Fruit fly (Drosophila melanogaster) whole organism, embryonic: Measurements from ENCODE around the gene ND-SGDH.

Experiments used
- CG1024 ChIP-seq: fragments of 200-800 bp; sonication (Bioruptor generic); IDR thresholded peaks from 2 replicates; pipeline ENCODE4 v1.3.6; 2022; ENCODE audit warnings: missing biosample characterization, missing genetic modification characterization
- CG10274 ChIP-seq: fragments of 200-800 bp; sonication (Bioruptor generic); optimal IDR thresholded peaks from 3 replicates; lab custom pipeline; 2017; ENCODE audit warnings: missing biosample characterization, mild to moderate bottlenecking, missing genetic modification characterization
- CG11247 ChIP-seq: fragments of 200-800 bp; sonication (Bioruptor generic); IDR thresholded peaks from 2 replicates; pipeline ENCODE4 v1.3.6; 2022; ENCODE audit warnings: missing biosample characterization, missing genetic modification characterization
- CG11456 ChIP-seq: fragments of 200-800 bp; sonication (Bioruptor generic); IDR thresholded peaks from 3 replicates; pipeline ENCODE4 v1.3.6; 2022; ENCODE audit warnings: missing biosample characterization, missing genetic modification characterization
- CG11504 ChIP-seq: fragments of 200-800 bp; sonication (Bioruptor generic); optimal IDR thresholded peaks from 3 replicates; lab custom pipeline; 2019; ENCODE audit warnings: missing biosample characterization, mild to moderate bottlenecking, missing genetic modification characterization, moderate library complexity
- CG12391 ChIP-seq: fragments of 200-800 bp; sonication (Bioruptor generic); optimal IDR thresholded peaks from 3 replicates; lab custom pipeline; 2018; ENCODE audit warnings: missing biosample characterization, mild to moderate bottlenecking, missing genetic modification characterization, moderate library complexity
- CG15696 ChIP-seq: fragments of 200-800 bp; sonication (Bioruptor generic); optimal IDR thresholded peaks from 2 replicates; lab custom pipeline; 2019; ENCODE audit warnings: missing biosample characterization, mild to moderate bottlenecking, missing genetic modification characterization, moderate library complexity
- CG17912 ChIP-seq: fragments of 200-800 bp; sonication (Bioruptor generic); optimal IDR thresholded peaks from 2 replicates; lab custom pipeline; 2018; ENCODE audit warnings: missing biosample characterization, mild to moderate bottlenecking, missing genetic modification characterization
- CG30020 ChIP-seq: fragments of 200-800 bp; optimal IDR thresholded peaks from 2 replicates; lab custom pipeline; 2019; ENCODE audit warnings: missing biosample characterization, mild to moderate bottlenecking, missing genetic modification characterization, moderate library complexity
- CG3281 ChIP-seq: fragments of 200-800 bp; sonication (Bioruptor generic); optimal IDR thresholded peaks from 3 replicates; lab custom pipeline; 2017; ENCODE audit warnings: missing biosample characterization, mild to moderate bottlenecking, missing genetic modification characterization
- CG33557 ChIP-seq: fragments of 200-800 bp; sonication (Bioruptor generic); optimal IDR thresholded peaks from 2 replicates; lab custom pipeline; 2019; ENCODE audit warnings: missing biosample characterization, mild to moderate bottlenecking, missing genetic modification characterization, moderate library complexity
- CG43689 ChIP-seq: fragments of 200-800 bp; sonication (Bioruptor generic); IDR thresholded peaks from 2 replicates; pipeline ENCODE4 v1.3.6; 2022; ENCODE audit warnings: missing biosample characterization, missing genetic modification characterization
- CG9609 ChIP-seq: fragments of 200-800 bp; sonication (Bioruptor generic); optimal IDR thresholded peaks from 3 replicates; lab custom pipeline; 2016; ENCODE audit warnings: missing biosample characterization, missing genetic modification characterization
- CG9876 ChIP-seq: fragments of 200-800 bp; sonication (Bioruptor generic); optimal IDR thresholded peaks from 2 replicates; lab custom pipeline; 2016; ENCODE audit warnings: missing biosample characterization, missing genetic modification characterization
- Camta ChIP-seq: fragments of 200-800 bp; sonication (Bioruptor generic); optimal IDR thresholded peaks from 2 replicates; lab custom pipeline; 2016; ENCODE audit warnings: missing biosample characterization, missing genetic modification characterization
- Doc2 ChIP-seq: fragments of 200-800 bp; sonication (Bioruptor generic); IDR thresholded peaks from 2 replicates; pipeline ENCODE4 v1.3.6; 2022; ENCODE audit warnings: missing biosample characterization, missing genetic modification characterization
- Doc3 ChIP-seq: fragments of 200-800 bp; sonication (Bioruptor generic); IDR thresholded peaks from 3 replicates; pipeline ENCODE4 v1.3.6; 2022; ENCODE audit warnings: missing biosample characterization, missing genetic modification characterization; ENCODE audit not compliant: partially characterized antibody
- Dp ChIP-seq: fragments of 200-800 bp; sonication (Bioruptor generic); optimal IDR thresholded peaks from 2 replicates; lab custom pipeline; 2018; ENCODE audit warnings: missing biosample characterization, mild to moderate bottlenecking, missing genetic modification characterization, moderate library complexity
- Drgx ChIP-seq: fragments of 200-800 bp; sonication (Bioruptor generic); IDR thresholded peaks from 2 replicates; pipeline ENCODE4 v1.3.6; 2022; ENCODE audit warnings: missing biosample characterization, missing genetic modification characterization
- Ets97D ChIP-seq: fragments of 200-800 bp; sonication (Bioruptor generic); optimal IDR thresholded peaks from 3 replicates; lab custom pipeline; 2016; ENCODE audit warnings: missing biosample characterization, missing genetic modification characterization
- Fer3 ChIP-seq: fragments of 200-800 bp; sonication (Bioruptor generic); optimal IDR thresholded peaks from 2 replicates; lab custom pipeline; 2018; ENCODE audit warnings: missing biosample characterization, mild to moderate bottlenecking, missing genetic modification characterization, moderate library complexity
- Hr51 ChIP-seq, 2 experiments: fragments of 200-800 bp; sonication (Bioruptor generic); optimal IDR thresholded peaks; 2 replicates in 1 of 2; 3 replicates in 1 of 2; lab custom pipeline; 2016 to 2018; ENCODE audit warnings: missing biosample characterization in 2 of 2, missing genetic modification characterization in 2 of 2, mild to moderate bottlenecking in 1 of 2, moderate library complexity in 1 of 2
- MESR4 ChIP-seq: fragments of 200-800 bp; sonication (Bioruptor generic); optimal IDR thresholded peaks from 2 replicates; lab custom pipeline; 2018; ENCODE audit warnings: missing biosample characterization, mild to moderate bottlenecking, missing genetic modification characterization, moderate library complexity
- Max ChIP-seq: fragments of 200-800 bp; sonication (Bioruptor generic); optimal IDR thresholded peaks from 2 replicates; lab custom pipeline; 2016; ENCODE audit warnings: missing biosample characterization, mild to moderate bottlenecking, missing genetic modification characterization
- Nf-YC ChIP-seq: fragments of 200-800 bp; optimal IDR thresholded peaks from 3 replicates; lab custom pipeline; 2019; ENCODE audit warnings: missing biosample characterization, mild to moderate bottlenecking, missing genetic modification characterization, moderate library complexity
- Six4 ChIP-seq: fragments of 200-800 bp; sonication (Bioruptor generic); optimal IDR thresholded peaks from 2 replicates; lab custom pipeline; 2016; ENCODE audit warnings: missing biosample characterization, missing genetic modification characterization
- Spps ChIP-seq: fragments of 200-800 bp; sonication (Bioruptor generic); optimal IDR thresholded peaks from 2 replicates; lab custom pipeline; 2018; ENCODE audit warnings: missing biosample characterization, mild to moderate bottlenecking, missing genetic modification characterization
- Stat92E ChIP-seq, 3 experiments: fragments of >200 bp in 2 of 3; fragments of 200-800 bp in 1 of 3; sonication (Bioruptor generic) in 1 of 3; optimal IDR thresholded peaks; 2 replicates each; lab custom pipeline; 2017 to 2019; ENCODE audit warnings: missing biosample characterization in 3 of 3, missing genetic modification characterization in 3 of 3, mild to moderate bottlenecking in 1 of 3, moderate library complexity in 1 of 3
- Xbp1 ChIP-seq: fragments of 200-800 bp; sonication (Bioruptor generic); optimal IDR thresholded peaks from 3 replicates; lab custom pipeline; 2016; ENCODE audit warnings: missing biosample characterization, mild to moderate bottlenecking, missing genetic modification characterization
- ato ChIP-seq: fragments of 200-800 bp; sonication (Bioruptor generic); IDR thresholded peaks from 2 replicates; pipeline ENCODE4 v1.3.6; 2022; ENCODE audit warnings: missing biosample characterization, missing genetic modification characterization; ENCODE audit not compliant: partially characterized antibody
- btn ChIP-seq: fragments of 200-800 bp; sonication (Bioruptor generic); optimal IDR thresholded peaks from 2 replicates; lab custom pipeline; 2016; ENCODE audit warnings: missing biosample characterization, missing genetic modification characterization
- cg ChIP-seq: fragments of 200-800 bp; sonication (Bioruptor generic); optimal IDR thresholded peaks from 3 replicates; lab custom pipeline; 2019; ENCODE audit warnings: missing biosample characterization, mild to moderate bottlenecking, missing genetic modification characterization, moderate library complexity
- chinmo ChIP-seq: fragments of 200-800 bp; sonication (Bioruptor generic); IDR thresholded peaks from 4 replicates; pipeline ENCODE4 v1.3.6; 2022; ENCODE audit warnings: missing biosample characterization, missing genetic modification characterization; ENCODE audit not compliant: partially characterized antibody
- cwo ChIP-seq: fragments of 200-800 bp; sonication (Bioruptor generic); optimal IDR thresholded peaks from 3 replicates; lab custom pipeline; 2017; ENCODE audit warnings: missing biosample characterization, missing genetic modification characterization, mild to moderate bottlenecking, moderate library complexity, missing genetic modification reagents
- dmrt99B ChIP-seq: fragments of 200-800 bp; sonication (Bioruptor generic); optimal IDR thresholded peaks from 2 replicates; lab custom pipeline; 2018; ENCODE audit warnings: missing biosample characterization, mild to moderate bottlenecking, missing genetic modification characterization, moderate library complexity
- esg ChIP-seq: fragments of 200-800 bp; sonication (Bioruptor generic); conservative IDR thresholded peaks from 2 replicates; pipeline ENCODE4 v1.3.6; 2022; ENCODE audit warnings: missing biosample characterization, missing genetic modification characterization
- ewg ChIP-seq: fragments of 200-800 bp; sonication (Bioruptor generic); optimal IDR thresholded peaks from 3 replicates; lab custom pipeline; 2017; ENCODE audit warnings: mild to moderate bottlenecking, missing biosample characterization, missing genetic modification reagents, missing genetic modification characterization
- her ChIP-seq: fragments of 200-800 bp; sonication (Bioruptor generic); optimal IDR thresholded peaks from 2 replicates; lab custom pipeline; 2016; ENCODE audit warnings: missing biosample characterization, missing genetic modification characterization
- hth ChIP-seq: fragments of >200 bp; optimal IDR thresholded peaks from 2 replicates; lab custom pipeline; 2017; ENCODE audit warnings: inconsistent platforms
- lilli ChIP-seq: fragments of 200-800 bp; sonication (Bioruptor generic); optimal IDR thresholded peaks from 3 replicates; lab custom pipeline; 2016; ENCODE audit warnings: missing biosample characterization, missing genetic modification characterization
- maf-S ChIP-seq: fragments of 200-800 bp; sonication (Bioruptor generic); optimal IDR thresholded peaks from 2 replicates; lab custom pipeline; 2016; ENCODE audit warnings: missing biosample characterization, missing genetic modification characterization
- nau ChIP-seq: fragments of 200-800 bp; sonication (Bioruptor generic); optimal IDR thresholded peaks from 3 replicates; lab custom pipeline; 2017; ENCODE audit warnings: missing biosample characterization, mild to moderate bottlenecking, missing genetic modification characterization, missing genetic modification reagents
- peb ChIP-seq: fragments of 200-800 bp; sonication (Bioruptor generic); IDR thresholded peaks from 2 replicates; pipeline ENCODE4 v1.3.6; 2022; ENCODE audit warnings: missing biosample characterization, missing genetic modification characterization
- prd ChIP-seq, 3 experiments: fragments of >200 bp in 2 of 3; fragments of 200-800 bp in 1 of 3; sonication (Bioruptor generic) in 1 of 3; optimal IDR thresholded peaks in 2 of 3; IDR thresholded peaks in 1 of 3; 2 replicates in 2 of 3; 3 replicates in 1 of 3; pipeline versions ENCODE4 v1.3.6 to Lab custom; 2017 to 2022; ENCODE audit warnings: missing biosample characterization in 1 of 3, missing genetic modification characterization in 1 of 3
- repo ChIP-seq: fragments of 200-800 bp; sonication (Bioruptor generic); optimal IDR thresholded peaks from 2 replicates; lab custom pipeline; 2016; ENCODE audit warnings: missing biosample characterization, missing genetic modification characterization
- seq ChIP-seq: fragments of 200-800 bp; sonication (Bioruptor generic); IDR thresholded peaks from 2 replicates; pipeline ENCODE4 v1.3.6; 2022; ENCODE audit warnings: missing biosample characterization, missing genetic modification characterization
- sim ChIP-seq: fragments of 200-800 bp; sonication (Bioruptor generic); IDR thresholded peaks from 2 replicates; pipeline ENCODE4 v1.3.6; 2022; ENCODE audit warnings: missing biosample characterization, missing genetic modification characterization
- tx ChIP-seq: fragments of 200-800 bp; sonication (Bioruptor generic); optimal IDR thresholded peaks from 2 replicates; lab custom pipeline; 2016; ENCODE audit warnings: missing biosample characterization, missing genetic modification characterization
- usp ChIP-seq: fragments of >200 bp; optimal IDR thresholded peaks from 2 replicates; lab custom pipeline; 2017; ENCODE audit warnings: missing biosample characterization, missing genetic modification characterization
- zen ChIP-seq: fragments of 200-800 bp; sonication (Bioruptor generic); optimal IDR thresholded peaks from 3 replicates; lab custom pipeline; 2018; ENCODE audit warnings: missing biosample characterization, mild to moderate bottlenecking, missing genetic modification characterization, moderate library complexity

Gene ND-SGDH

DNA sequence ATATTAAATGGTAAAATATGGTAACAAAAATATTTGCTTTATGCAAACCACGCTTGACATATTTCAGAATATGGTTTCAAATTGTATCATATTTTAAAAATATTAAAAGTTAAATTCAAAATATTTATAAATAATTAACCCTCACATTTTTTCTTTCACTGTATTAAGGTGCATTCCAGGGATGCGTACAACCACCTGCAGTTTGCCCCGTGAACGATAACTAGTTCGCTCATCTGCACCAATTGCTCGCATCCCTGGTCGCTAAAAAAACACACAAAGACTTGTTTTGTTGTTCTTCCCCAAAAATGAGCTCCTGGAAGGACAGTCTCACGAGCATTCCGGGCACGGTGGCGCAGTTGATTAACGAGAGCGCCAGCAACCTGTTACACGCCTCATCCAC is 6.5 kb downstream of the ND-SGDH start, which contains the start of gene DEF8 (continued):
- no peak for TF ChIP-seq CG10274 (GFP tag; lab: Kevin White, UChicago)
- no peak for TF ChIP-seq repo (GFP tag; lab: Kevin White, UChicago)
- no peak for TF ChIP-seq Doc3 (GFP tag; lab: Robert Waterston, UW)
- peak; percentile 19 for TF ChIP-seq CG9609 (GFP tag; lab: Kevin White, UChicago)
- peak; percentile 77; the same call in 1 of the 2 replicates for TF ChIP-seq sim (GFP tag; lab: Robert Waterston, UW)
- TF ChIP-seq ewg, result peak; percentile 64
- peak; percentile 82 for TF ChIP-seq CG3281 (GFP tag; lab: Kevin White, UChicago)
- TF ChIP-seq Dp (GFP tag; lab: Kevin White, UChicago), result peak; percentile 18
- TF ChIP-seq CG33557, result peak; percentile 78
- peak; percentile 83 for TF ChIP-seq dmrt99B (tag; lab: Kevin White, UChicago)
- TF ChIP-seq CG17912, result peak; percentile 70
- peak; percentile 95 for TF ChIP-seq CG12391
- TF ChIP-seq chinmo (GFP tag; lab: Robert Waterston, UW), result peak; percentile 90
- TF ChIP-seq zen, result peak; percentile 87
- peak; percentile 74 for TF ChIP-seq cwo
- peak; percentile 73 for TF ChIP-seq Nf-YC (tag; lab: Kevin White, UChicago)
- TF ChIP-seq Fer3 (tag; lab: Kevin White, UChicago), result peak; percentile 90
- peak; percentile 62 for TF ChIP-seq CG11247
- peak; percentile 86 for TF ChIP-seq Xbp1 (GFP tag; lab: Kevin White, UChicago)
- no peak for TF ChIP-seq Stat92E (GFP tag; optimal IDR thresholded peaks at IDR 0.05; lab: Kevin White, UChicago)
- no peak for TF ChIP-seq cg
- 0 out of 2 replicates have a peak, but pooled peaks have one; percentile 19 for TF ChIP-seq ato (GFP tag; lab: Robert Waterston, UW)
- TF ChIP-seq Ets97D (GFP tag; lab: Kevin White, UChicago), result no peak
- TF ChIP-seq CG30020 (tag; lab: Kevin White, UChicago), result peak; percentile 69
- no peak for TF ChIP-seq btn (GFP tag; lab: Kevin White, UChicago)
- peak; percentile 41; the same call in 1 of the 2 replicates for TF ChIP-seq peb (GFP tag; lab: Robert Waterston, UW)
- peak; percentile 76 for TF ChIP-seq Max (GFP tag; lab: Kevin White, UChicago)
- peak; percentile 37 for TF ChIP-seq Camta (GFP tag; lab: Kevin White, UChicago)
- TF ChIP-seq tx (GFP tag; lab: Kevin White, UChicago), result peak; percentile 29
- TF ChIP-seq CG11504 (tag; lab: Kevin White, UChicago), result peak; percentile 92
- no peak for TF ChIP-seq hth (lab: Kevin White, UChicago)
- no peak for TF ChIP-seq CG9876 (GFP tag; lab: Kevin White, UChicago)
- peak; percentile 85 for TF ChIP-seq CG15696 (tag; lab: Kevin White, UChicago)
- TF ChIP-seq MESR4, result peak; percentile 99
- TF ChIP-seq nau (GFP tag; lab: Kevin White, UChicago), result no peak
- TF ChIP-seq Drgx, result peak; percentile 81
- peak; percentile 86 for TF ChIP-seq Spps (tag; lab: Kevin White, UChicago)
- TF ChIP-seq lilli (GFP tag; lab: Kevin White, UChicago), result peak; percentile 76
- TF ChIP-seq Hr51 (GFP tag; optimal IDR thresholded peaks at IDR 0.05; lab: Kevin White, UChicago), result peak; percentile 45 to 95
- peak; percentile 73 for TF ChIP-seq CG43689 (GFP tag; lab: Robert Waterston, UW)
- peak; percentile 74; the same call in 1 of the 2 replicates for TF ChIP-seq CG1024 (GFP tag; lab: Robert Waterston, UW)
- TF ChIP-seq maf-S (GFP tag; lab: Kevin White, UChicago), result no peak
- peak; percentile 78 for TF ChIP-seq esg
- TF ChIP-seq seq (GFP tag; lab: Robert Waterston, UW), result peak; percentile 69
- no peak for TF ChIP-seq Doc2 (GFP tag; lab: Robert Waterston, UW)
- no peak for TF ChIP-seq usp (GFP tag; lab: Kevin White, UChicago)
- no peak for TF ChIP-seq prd (optimal IDR thresholded peaks at IDR 0.05; lab: Kevin White, UChicago)
- TF ChIP-seq prd (GFP tag; IDR thresholded peaks at IDR 0.05; lab: Robert Waterston, UW), result peak; percentile 86
- peak; percentile 29 for TF ChIP-seq her (GFP tag; lab: Kevin White, UChicago)
- TF ChIP-seq CG11456 (GFP tag; lab: Robert Waterston, UW), result peak; percentile 78
- peak; percentile 51 for TF ChIP-seq Six4 (GFP tag; lab: Kevin White, UChicago)
